Worm (Caenorhabditis elegans) whole organism, young adult: Measurements from ENCODE around the gene hpo-28.

Experiments
- B0261.1 ChIP-seq: sonication (generic microtip); optimal IDR thresholded peaks from 2 replicates; lab custom pipeline; 2016; ENCODE audit warnings: mild to moderate bottlenecking, missing genetic modification characterization, moderate library complexity, missing compliant biosample characterization
- D2030.7 ChIP-seq: fragments of 200-800 bp; sonication (Bioruptor generic); IDR thresholded peaks from 2 replicates; pipeline ENCODE4 v1.3.6; 2022; ENCODE audit warnings: missing genetic modification reagents, missing genetic modification characterization, missing compliant biosample characterization
- F10E7.11 ChIP-seq: sonication (generic microtip); optimal IDR thresholded peaks from 2 replicates; lab custom pipeline; 2017; ENCODE audit warnings: mild to moderate bottlenecking, missing genetic modification characterization, moderate library complexity, missing compliant biosample characterization
- F33H1.4 ChIP-seq: fragments of 200-800 bp; sonication (Bioruptor generic); IDR thresholded peaks from 2 replicates; pipeline ENCODE4 v1.3.6; 2022; ENCODE audit warnings: missing genetic modification reagents, missing genetic modification characterization, missing compliant biosample characterization
- F37B4.10 ChIP-seq: fragments of 200-800 bp; sonication (Bioruptor generic); IDR thresholded peaks from 2 replicates; pipeline ENCODE4 v1.3.6; 2022; ENCODE audit warnings: missing genetic modification characterization, missing compliant biosample characterization
- F57C9.4 ChIP-seq: sonication (generic microtip); optimal IDR thresholded peaks from 2 replicates; lab custom pipeline; 2017; ENCODE audit warnings: mild to moderate bottlenecking, missing genetic modification characterization, missing compliant biosample characterization
- T07F8.4 ChIP-seq: sonication (generic microtip); optimal IDR thresholded peaks from 2 replicates; lab custom pipeline; 2016; ENCODE audit warnings: mild to moderate bottlenecking, missing genetic modification characterization, moderate library complexity, missing compliant biosample characterization
- T26A5.8 ChIP-seq: sonication (generic microtip); optimal IDR thresholded peaks from 2 replicates; lab custom pipeline; 2016; ENCODE audit warnings: missing genetic modification characterization, missing compliant biosample characterization
- akir-1 ChIP-seq: fragments of 200-800 bp; sonication (Bioruptor generic); optimal IDR thresholded peaks from 2 replicates; lab custom pipeline; 2018; ENCODE audit warnings: mild to moderate bottlenecking, missing genetic modification characterization, moderate library complexity, missing compliant biosample characterization
- ama-1 ChIP-seq, 3 experiments: fragments of 150-350 bp in 1 of 3; sonication (generic microtip) in 2 of 3; optimal IDR thresholded peaks; 2 replicates each; lab custom pipeline; 2014 to 2018; ENCODE audit warnings: missing biosample characterization in 2 of 3, missing genetic modification characterization in 2 of 3, missing genetic modification reagents in 2 of 3
- aptf-2 ChIP-seq: fragments of 200-800 bp; sonication (Bioruptor generic); conservative IDR thresholded peaks from 2 replicates; pipeline ENCODE4 v1.3.6; 2022; ENCODE audit warnings: missing genetic modification reagents, missing genetic modification characterization, missing compliant biosample characterization
- atf-7 ChIP-seq: sonication (generic microtip); optimal IDR thresholded peaks from 2 replicates; lab custom pipeline; 2017; ENCODE audit warnings: mild to moderate bottlenecking, missing genetic modification characterization, missing compliant biosample characterization
- athp-1 ChIP-seq: sonication (generic microtip); optimal IDR thresholded peaks from 2 replicates; lab custom pipeline; 2017; ENCODE audit warnings: mild to moderate bottlenecking, missing genetic modification characterization, missing compliant biosample characterization
- attf-3 ChIP-seq: fragments of 200-800 bp; sonication (Bioruptor generic); conservative IDR thresholded peaks from 2 replicates; pipeline ENCODE4 v1.3.6; 2022; ENCODE audit warnings: missing genetic modification reagents, missing genetic modification characterization, missing compliant biosample characterization
- attf-5 ChIP-seq: fragments of 200-800 bp; sonication (Bioruptor generic); optimal IDR thresholded peaks from 2 replicates; lab custom pipeline; 2018; ENCODE audit warnings: mild to moderate bottlenecking, missing genetic modification characterization, missing compliant biosample characterization
- cebp-1 ChIP-seq, 2 experiments: fragments of 200-800 bp in 1 of 2; sonication (Bioruptor generic) in 1 of 2; sonication (generic microtip) in 1 of 2; IDR thresholded peaks in 1 of 2; optimal IDR thresholded peaks in 1 of 2; 2 replicates each; pipeline versions ENCODE4 v1.3.6 to Lab custom; 2017 to 2022; ENCODE audit warnings: missing compliant biosample characterization in 2 of 2, missing genetic modification characterization in 2 of 2, mild to moderate bottlenecking in 1 of 2, missing genetic modification reagents in 1 of 2, moderate library complexity in 1 of 2
- ceh-58 ChIP-seq: fragments of 200-800 bp; sonication (Bioruptor generic); IDR thresholded peaks from 2 replicates; pipeline ENCODE4 v1.3.6; 2022; ENCODE audit warnings: missing genetic modification characterization, missing compliant biosample characterization
- die-1 ChIP-seq: sonication (generic microtip); optimal IDR thresholded peaks from 2 replicates; lab custom pipeline; 2016; ENCODE audit warnings: missing genotype, mild to moderate bottlenecking, missing genetic modification characterization, missing compliant biosample characterization
- efl-1 ChIP-seq: fragments of 150-350 bp; optimal IDR thresholded peaks from 2 replicates; lab custom pipeline; 2014; ENCODE audit warnings: missing biosample characterization, missing genetic modification reagents, missing genetic modification characterization
- egrh-3 ChIP-seq: fragments of 200-800 bp; sonication (Bioruptor generic); IDR thresholded peaks from 2 replicates; pipeline ENCODE4 v1.3.6; 2022; ENCODE audit warnings: missing genetic modification reagents, missing genetic modification characterization, missing compliant biosample characterization
- fkh-3 ChIP-seq: sonication (generic microtip); optimal IDR thresholded peaks from 2 replicates; lab custom pipeline; 2016; ENCODE audit warnings: mild to moderate bottlenecking, missing genetic modification characterization, missing compliant biosample characterization
- him-1 ChIP-seq: sonication (generic microtip); optimal IDR thresholded peaks from 2 replicates; lab custom pipeline; 2016; ENCODE audit warnings: missing genotype, missing genetic modification reagents, missing genetic modification characterization, missing compliant biosample characterization
- hlh-12 ChIP-seq: sonication (generic microtip); optimal IDR thresholded peaks from 2 replicates; lab custom pipeline; 2016; ENCODE audit warnings: missing genetic modification characterization, missing compliant biosample characterization
- hsf-1 ChIP-seq: fragments of 200-800 bp; sonication (Bioruptor generic); IDR thresholded peaks from 2 replicates; pipeline ENCODE4 v1.3.6; 2022; ENCODE audit warnings: missing genetic modification reagents, missing genetic modification characterization, missing compliant biosample characterization
- lag-1 ChIP-seq: fragments of 200-800 bp; sonication (Bioruptor generic); IDR thresholded peaks from 2 replicates; pipeline ENCODE4 v1.3.6; 2022; ENCODE audit warnings: missing genetic modification reagents, missing genetic modification characterization, missing compliant biosample characterization
- let-607 ChIP-seq, 2 experiments: fragments of 200-800 bp in 1 of 2; sonication (Bioruptor generic) in 1 of 2; sonication (generic microtip) in 1 of 2; optimal IDR thresholded peaks; 2 replicates each; lab custom pipeline; 2016 to 2018; ENCODE audit warnings: mild to moderate bottlenecking in 2 of 2, missing compliant biosample characterization in 2 of 2, missing genetic modification characterization in 2 of 2, moderate library complexity in 2 of 2, missing genotype in 1 of 2
- lin-35 ChIP-seq, 3 experiments: fragments of 150-350 bp in 2 of 3; sonication (generic microtip) in 1 of 3; optimal IDR thresholded peaks; 2 replicates each; lab custom pipeline; 2014 to 2018; ENCODE audit warnings: missing biosample characterization in 3 of 3, missing genetic modification characterization in 3 of 3, missing genetic modification reagents in 3 of 3
- lir-1 ChIP-seq: fragments of 200-800 bp; sonication (Bioruptor generic); conservative IDR thresholded peaks from 2 replicates; pipeline ENCODE4 v1.3.6; 2022; ENCODE audit warnings: missing genetic modification reagents, missing genetic modification characterization, missing compliant biosample characterization
- lsl-1 ChIP-seq: fragments of 200-800 bp; sonication (Bioruptor generic); optimal IDR thresholded peaks from 2 replicates; lab custom pipeline; 2018; ENCODE audit warnings: mild to moderate bottlenecking, missing genetic modification characterization, moderate library complexity, missing compliant biosample characterization
- madf-6 ChIP-seq: fragments of 200-800 bp; sonication (Bioruptor generic); IDR thresholded peaks from 2 replicates; pipeline ENCODE4 v1.3.6; 2022; ENCODE audit warnings: missing genetic modification reagents, missing genetic modification characterization, missing compliant biosample characterization
- mes-4 ChIP-seq: sonication (generic microtip); optimal IDR thresholded peaks from 2 replicates; lab custom pipeline; 2016; ENCODE audit warnings: missing genotype, missing genetic modification characterization, missing compliant biosample characterization
- nfya-2 ChIP-seq: fragments of 200-800 bp; sonication (Bioruptor generic); IDR thresholded peaks from 2 replicates; pipeline ENCODE4 v1.3.6; 2022; ENCODE audit warnings: missing genetic modification reagents, missing genetic modification characterization, missing compliant biosample characterization
- nhr-27 ChIP-seq: fragments of 200-800 bp; sonication (Bioruptor generic); optimal IDR thresholded peaks from 2 replicates; lab custom pipeline; 2018; ENCODE audit warnings: mild to moderate bottlenecking, missing genetic modification characterization, moderate library complexity, missing compliant biosample characterization
- pbrm-1 ChIP-seq: fragments of 200-800 bp; sonication (Bioruptor generic); IDR thresholded peaks from 2 replicates; pipeline ENCODE4 v1.3.6; 2022; ENCODE audit warnings: missing genetic modification reagents, missing genetic modification characterization, missing compliant biosample characterization
- pha-4 ChIP-seq: fragments of 150-350 bp; sonication (generic microtip); optimal IDR thresholded peaks from 2 replicates; lab custom pipeline; 2014; ENCODE audit warnings: missing biosample characterization, missing genetic modification reagents, missing genetic modification characterization
- rcor-1 ChIP-seq: fragments of 200-800 bp; sonication (Bioruptor generic); IDR thresholded peaks from 2 replicates; pipeline ENCODE4 v1.3.6; 2022; ENCODE audit warnings: missing genetic modification reagents, missing genetic modification characterization, missing compliant biosample characterization
- sea-2 ChIP-seq: fragments of 200-800 bp; sonication (Bioruptor generic); IDR thresholded peaks from 2 replicates; pipeline ENCODE4 v1.3.6; 2022; ENCODE audit warnings: missing genetic modification characterization, missing compliant biosample characterization
- tbx-9 ChIP-seq: sonication (generic microtip); optimal IDR thresholded peaks from 2 replicates; lab custom pipeline; 2016; ENCODE audit warnings: borderline replicate concordance, missing genetic modification characterization, inconsistent platforms, missing compliant biosample characterization
- tlf-1 ChIP-seq: fragments of 200-800 bp; sonication (Bioruptor generic); optimal IDR thresholded peaks from 2 replicates; lab custom pipeline; 2018; ENCODE audit warnings: mild to moderate bottlenecking, missing genetic modification characterization, missing compliant biosample characterization
- zfh-2 ChIP-seq: fragments of 200-800 bp; sonication (Bioruptor generic); conservative IDR thresholded peaks from 2 replicates; pipeline ENCODE4 v1.3.6; 2022; ENCODE audit warnings: missing genetic modification reagents, missing genetic modification characterization, missing compliant biosample characterization
- ztf-22 ChIP-seq: fragments of 200-800 bp; sonication (Bioruptor generic); optimal IDR thresholded peaks from 2 replicates; lab custom pipeline; 2018; ENCODE audit warnings: mild to moderate bottlenecking, missing genetic modification characterization, moderate library complexity, missing compliant biosample characterization
- ztf-25 ChIP-seq: fragments of 200-800 bp; sonication (Bioruptor generic); IDR thresholded peaks from 2 replicates; pipeline ENCODE4 v1.3.6; 2022; ENCODE audit warnings: missing genetic modification reagents, missing genetic modification characterization, missing compliant biosample characterization
- ztf-26 ChIP-seq: sonication (generic microtip); optimal IDR thresholded peaks from 2 replicates; lab custom pipeline; 2017; ENCODE audit warnings: missing genetic modification characterization, missing compliant biosample characterization
- ztf-28 ChIP-seq: fragments of 200-800 bp; sonication (Bioruptor generic); IDR thresholded peaks from 2 replicates; pipeline ENCODE4 v1.3.6; 2022; ENCODE audit warnings: missing genetic modification reagents, missing genetic modification characterization, missing compliant biosample characterization

The hpo-28 gene

DNA sequence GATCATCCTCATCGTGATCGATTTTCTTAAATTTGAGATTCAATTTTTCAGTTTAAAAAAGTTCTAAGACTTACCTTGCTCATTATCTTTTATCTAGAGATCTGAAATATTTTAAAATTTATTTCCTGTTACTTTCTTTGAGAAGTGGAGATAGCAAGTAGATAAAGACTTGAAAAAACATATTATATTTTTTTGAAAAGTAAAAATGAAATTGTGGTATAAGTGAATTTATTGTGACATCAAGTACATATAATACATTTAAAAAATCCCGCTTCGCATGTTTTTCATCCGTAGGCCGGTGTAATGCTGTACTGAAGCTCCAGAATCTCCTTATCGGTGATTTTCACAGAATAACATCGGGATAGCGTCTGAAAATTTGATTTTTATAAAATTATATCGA lies 11.9 kb downstream of the hpo-28 start, which contains the start of gene B0336.7 (continued):
- TF ChIP-seq rcor-1 (GFP tag; lab: Robert Waterston, UW) (no peak), madf-6 (GFP tag; lab: Robert Waterston, UW) (no peak)

DNA sequence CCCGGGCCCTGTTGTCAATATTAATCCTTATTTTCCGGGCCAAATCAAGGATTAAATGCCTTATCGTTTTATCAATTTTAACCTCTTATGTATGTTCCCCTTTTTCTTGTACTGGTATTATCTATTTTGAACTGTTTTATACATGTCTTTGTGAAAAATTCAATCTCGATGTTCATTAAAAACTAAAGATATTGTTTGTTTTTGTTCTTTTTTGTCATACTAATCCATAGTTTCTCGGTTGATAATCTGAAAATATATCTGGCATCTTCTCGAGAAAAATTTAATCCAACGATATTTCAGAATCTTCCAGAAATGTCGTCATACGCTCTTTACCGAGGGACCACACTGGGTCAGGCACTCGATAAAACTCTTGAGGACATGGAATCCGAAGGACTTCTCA lies 15.4 kb downstream of the hpo-28 start, which contains the start of gene B0336.13:
B0336.13 (plus strand) TSS at position 301 of the 400 bp plus-strand sequence.
- 0 out of 2 replicates have a peak, but pooled peaks have one; percentile 46 for TF ChIP-seq hsf-1 (GFP tag; lab: Robert Waterston, UW)
- TF ChIP-seq him-1 = no peak
- TF ChIP-seq madf-6 (GFP tag; lab: Robert Waterston, UW) = peak; percentile 15; the same call in 1 of the 2 replicates

DNA sequence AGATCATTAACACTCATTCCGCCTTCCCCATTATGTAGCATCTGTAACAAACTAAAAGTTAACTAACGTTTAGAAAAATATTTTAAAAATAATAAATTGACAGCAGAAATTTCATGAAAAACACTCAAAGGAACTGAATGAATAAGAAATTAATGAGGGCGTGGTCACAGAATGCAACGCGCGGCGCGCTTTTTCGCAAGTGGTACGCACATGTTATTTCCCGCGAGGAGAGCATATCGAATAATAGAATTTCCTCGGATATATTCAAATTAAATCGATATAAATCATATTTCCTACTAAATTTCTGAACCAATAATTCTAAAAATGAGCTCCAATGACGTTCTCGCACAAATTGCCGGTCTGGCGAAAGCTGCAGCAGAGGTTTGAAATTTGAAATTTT lies 16.4 kb downstream of the hpo-28 start, which contains the start of the genes abi-1 and arle-14:
abi-1 (minus strand) TSS at position 51 of the 400 bp plus-strand sequence.
arle-14 (plus strand) TSS at position 217 of the 400 bp plus-strand sequence.
- TF ChIP-seq ztf-25 (GFP tag; lab: Robert Waterston, UW) (no peak), sea-2 (no peak), madf-6 (GFP tag; lab: Robert Waterston, UW) (peak; percentile 75; the same call in 1 of the 2 replicates), zfh-2 (no peak), atf-7 (tag; lab: Kevin White, UChicago) (no peak), F33H1.4 (peak; percentile 43; the same call in 1 of the 2 replicates), lin-35 (GFP tag; optimal IDR thresholded peaks at IDR 0.05; lab: Kevin White, UChicago) (no peak), B0261.1 (tag; lab: Kevin White, UChicago) (no peak), F10E7.11 (tag; lab: Kevin White, UChicago) (no peak), ztf-22 (GFP tag; lab: Kevin White, UChicago) (no peak), attf-5 (GFP tag; lab: Kevin White, UChicago) (no peak), egrh-3 (no peak), rcor-1 (GFP tag; lab: Robert Waterston, UW) (no peak), let-607 (tag; optimal IDR thresholded peaks at IDR 0.05; lab: Kevin White, UChicago) (no peak), attf-3 (GFP tag; lab: Robert Waterston, UW) (no peak), ztf-26 (tag; lab: Kevin White, UChicago) (no peak), pbrm-1 (GFP tag; lab: Robert Waterston, UW) (no peak), mes-4 (tag; lab: Kevin White, UChicago) (no peak), aptf-2 (GFP tag; lab: Robert Waterston, UW) (no peak), ama-1 (optimal IDR thresholded peaks at IDR 0.05; lab: Kevin White, UChicago) (no peak), ama-1 (GFP tag; optimal IDR thresholded peaks at IDR 0.05; lab: Kevin White, UChicago) (no peak), akir-1 (no peak), die-1 (tag; lab: Kevin White, UChicago) (no peak), ztf-28 (no peak), lir-1 (GFP tag; lab: Robert Waterston, UW) (no peak), fkh-3 (tag; lab: Kevin White, UChicago) (no peak), tlf-1 (GFP tag; lab: Kevin White, UChicago) (no peak), lsl-1 (GFP tag; lab: Kevin White, UChicago) (peak; percentile 33), hlh-12 (no peak), lag-1 (no peak), D2030.7 (GFP tag; lab: Robert Waterston, UW) (peak; percentile 16; the same call in 1 of the 2 replicates), T07F8.4 (tag; lab: Kevin White, UChicago) (no peak), T26A5.8 (tag; lab: Kevin White, UChicago) (no peak), ceh-58 (GFP tag; lab: Robert Waterston, UW) (no peak), efl-1 (GFP tag; lab: Kevin White, UChicago) (peak; percentile 81), cebp-1 (GFP tag; IDR thresholded peaks at IDR 0.05; lab: Robert Waterston, UW) (no peak), cebp-1 (tag; optimal IDR thresholded peaks at IDR 0.05; lab: Kevin White, UChicago) (no peak), F57C9.4 (tag; lab: Kevin White, UChicago) (no peak), nfya-2 (GFP tag; lab: Robert Waterston, UW) (no peak), F37B4.10 (GFP tag; lab: Robert Waterston, UW) (no peak), pha-4 (tag; lab: Kevin White, UChicago) (no peak), nhr-27 (no peak), athp-1 (no peak), tbx-9 (tag; lab: Kevin White, UChicago) (no peak)
